Fruit fly (Drosophila melanogaster) whole organism, wandering third instar larva: ENCODE data around the gene Eip74EF.

Experiments
- Abd-B ChIP-seq: fragments of >200 bp; optimal IDR thresholded peaks from 2 replicates; lab custom pipeline; 2017; ENCODE audit warnings: missing biosample characterization, missing genetic modification characterization
- CG9705 ChIP-seq: fragments of 200-800 bp; sonication (Bioruptor generic); optimal IDR thresholded peaks from 2 replicates; lab custom pipeline; 2018; ENCODE audit warnings: missing biosample characterization, mild to moderate bottlenecking, missing genetic modification characterization
- CrebA ChIP-seq: fragments of 200-800 bp; sonication (Bioruptor generic); optimal IDR thresholded peaks from 2 replicates; lab custom pipeline; 2016; ENCODE audit warnings: missing biosample characterization, mild to moderate bottlenecking, missing genetic modification characterization, borderline replicate concordance
- Dif ChIP-seq: fragments of 200-275, 200-300 bp; sonication (Bioruptor generic); optimal IDR thresholded peaks from 2 replicates; lab custom pipeline; 2018; ENCODE audit warnings: missing biosample characterization, missing genetic modification characterization; ENCODE audit not compliant: partially characterized antibody
- GATAd ChIP-seq: sonication (Bioruptor generic); optimal IDR thresholded peaks from 2 replicates; lab custom pipeline; 2016; ENCODE audit warnings: missing biosample characterization, missing genetic modification characterization
- HLH106 ChIP-seq: fragments of 200-800 bp; optimal IDR thresholded peaks from 3 replicates; lab custom pipeline; 2019; ENCODE audit warnings: missing biosample characterization, mild to moderate bottlenecking, missing genetic modification characterization, moderate library complexity
- Hnf4 ChIP-seq: fragments of 200-800 bp; sonication (Bioruptor generic); optimal IDR thresholded peaks from 2 replicates; lab custom pipeline; 2016; ENCODE audit warnings: missing biosample characterization, mild to moderate bottlenecking, missing genetic modification characterization
- Jra ChIP-seq: sonication (Bioruptor generic); optimal IDR thresholded peaks from 2 replicates; lab custom pipeline; 2016; ENCODE audit warnings: missing biosample characterization, missing genetic modification characterization
- Myc ChIP-seq: fragments of >200 bp; optimal IDR thresholded peaks from 2 replicates; lab custom pipeline; 2017
- N ChIP-seq: fragments of >200 bp; optimal IDR thresholded peaks from 2 replicates; lab custom pipeline; 2018; ENCODE audit warnings: missing biosample characterization, missing external identifiers, missing genetic modification characterization
- Rel ChIP-seq, 2 experiments: fragments of 200-800 bp; sonication (Bioruptor generic) in 1 of 2; optimal IDR thresholded peaks; 2 replicates in 1 of 2; 3 replicates in 1 of 2; lab custom pipeline; 2016 to 2019; ENCODE audit warnings: mild to moderate bottlenecking in 2 of 2, missing biosample characterization in 2 of 2, missing genetic modification characterization in 2 of 2, moderate library complexity in 1 of 2
- Sp1 ChIP-seq: fragments of 200-800 bp; sonication (Bioruptor generic); optimal IDR thresholded peaks from 3 replicates; lab custom pipeline; 2019; ENCODE audit warnings: missing biosample characterization, mild to moderate bottlenecking, missing genetic modification characterization, moderate library complexity
- br ChIP-seq: fragments of 200-800 bp; sonication (Bioruptor generic); optimal IDR thresholded peaks from 2 replicates; lab custom pipeline; 2016; ENCODE audit warnings: missing biosample characterization, missing genetic modification characterization
- dl ChIP-seq, 2 experiments: fragments of 175-275, 200-275 bp in 1 of 2; fragments of 200-275 bp in 1 of 2; sonication (Bioruptor generic); optimal IDR thresholded peaks; lab custom pipeline; 2018; ENCODE audit warnings: mild to moderate bottlenecking in 2 of 2, missing biosample characterization in 2 of 2, missing genetic modification characterization in 2 of 2, moderate library complexity in 2 of 2; ENCODE audit not compliant: partially characterized antibody in 2 of 2, insufficient read depth in 1 of 2
- dmrt93B ChIP-seq: fragments of 200-800 bp; sonication (Bioruptor generic); optimal IDR thresholded peaks from 2 replicates; lab custom pipeline; 2018; ENCODE audit warnings: missing biosample characterization, mild to moderate bottlenecking, missing genetic modification characterization
- dsf ChIP-seq: sonication (Bioruptor generic); optimal IDR thresholded peaks from 2 replicates; lab custom pipeline; 2016; ENCODE audit warnings: missing biosample characterization, missing genetic modification characterization, borderline replicate concordance
- ey ChIP-seq: fragments of 200-800 bp; sonication (Bioruptor generic); optimal IDR thresholded peaks from 2 replicates; lab custom pipeline; 2016; ENCODE audit warnings: missing biosample characterization, missing genetic modification characterization
- foxo ChIP-seq, 2 experiments: fragments of 200-800 bp; sonication (Bioruptor generic); optimal IDR thresholded peaks; 2 replicates in 1 of 2; 3 replicates in 1 of 2; lab custom pipeline; 2016 to 2017; ENCODE audit warnings: missing biosample characterization in 2 of 2, missing genetic modification characterization in 2 of 2
- fru ChIP-seq: fragments of 200-800 bp; sonication (Bioruptor generic); optimal IDR thresholded peaks from 3 replicates; lab custom pipeline; 2016; ENCODE audit warnings: missing biosample characterization, mild to moderate bottlenecking, missing genetic modification characterization
- h ChIP-seq: fragments of 200-800 bp; sonication (Bioruptor generic); optimal IDR thresholded peaks from 3 replicates; lab custom pipeline; 2016; ENCODE audit warnings: missing biosample characterization, mild to moderate bottlenecking, missing genetic modification characterization
- jim ChIP-seq: fragments of 175-275, 200-325 bp; sonication (Bioruptor generic); optimal IDR thresholded peaks from 2 replicates; lab custom pipeline; 2016; ENCODE audit warnings: missing biosample characterization, mild to moderate bottlenecking, missing genetic modification characterization
- psq ChIP-seq: fragments of 200-800 bp; sonication (Bioruptor generic); optimal IDR thresholded peaks from 3 replicates; lab custom pipeline; 2017; ENCODE audit warnings: missing biosample characterization, mild to moderate bottlenecking, missing genetic modification characterization, moderate library complexity
- rgr ChIP-seq: fragments of 200-800 bp; sonication (Bioruptor generic); optimal IDR thresholded peaks from 3 replicates; lab custom pipeline; 2016; ENCODE audit warnings: missing biosample characterization, mild to moderate bottlenecking, missing genetic modification characterization
- sv ChIP-seq: fragments of 200-800 bp; sonication (Bioruptor generic); optimal IDR thresholded peaks from 3 replicates; lab custom pipeline; 2016; ENCODE audit warnings: missing biosample characterization, missing genetic modification characterization
- usp ChIP-seq: fragments of >200 bp; optimal IDR thresholded peaks from 2 replicates; lab custom pipeline; 2017; ENCODE audit warnings: missing biosample characterization, missing genetic modification characterization

The Eip74EF gene

DNA sequence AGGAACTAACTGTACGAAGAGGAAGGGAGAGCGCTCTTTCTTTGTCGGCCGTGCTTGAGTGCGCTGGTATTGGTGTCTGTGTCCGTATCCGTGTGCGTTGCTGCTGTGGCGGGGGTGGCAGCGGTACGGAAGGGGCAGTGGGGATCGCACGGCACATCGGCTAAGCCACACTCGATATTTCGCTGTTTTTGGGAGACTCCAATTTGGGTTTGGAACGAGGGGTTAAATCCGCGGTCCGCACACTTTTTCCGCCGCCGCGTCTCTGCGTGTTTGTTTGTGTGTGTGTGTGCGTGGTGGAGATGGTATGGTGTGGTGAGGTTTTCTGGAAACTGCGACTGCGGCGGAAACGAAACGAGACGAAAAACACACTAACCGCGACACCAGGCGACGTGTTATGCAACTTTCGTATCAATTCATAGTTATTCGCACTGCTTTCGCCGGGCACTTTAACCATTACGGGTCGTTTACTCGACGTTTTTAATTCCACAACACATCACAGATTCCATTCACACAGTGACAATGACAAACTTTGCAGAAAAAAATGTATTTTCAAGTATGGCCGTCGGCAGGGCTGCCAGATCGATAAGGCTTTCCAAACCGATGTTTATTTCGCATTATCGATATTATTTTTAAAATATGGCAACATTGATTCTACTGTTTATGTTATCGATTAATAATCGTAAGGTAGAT lies 61.8 kb downstream of the Eip74EF start, which contains the start of gene CycT:
CycT (minus strand) TSS at position 574 of the 690 bp plus-strand sequence.
- TF ChIP-seq dsf (GFP tag; lab: Kevin White, UChicago) (peak; percentile 14), Sp1 (GFP tag; lab: Kevin White, UChicago) (peak; percentile 68), GATAd (GFP tag; lab: Kevin White, UChicago) (no peak), dl (GFP tag; optimal IDR thresholded peaks at IDR 0.05; lab: Kevin White, UChicago; ENCODE audit: insufficient read depth in 1 of 2, partially characterized antibody in 2 of 2) (no peak), rgr (GFP tag; lab: Kevin White, UChicago) (peak; percentile 46), Myc (lab: Kevin White, UChicago) (peak; percentile 62), psq (GFP tag; lab: Kevin White, UChicago) (peak; percentile 30), foxo (GFP tag; optimal IDR thresholded peaks at IDR 0.05; lab: Kevin White, UChicago) (peak in 1 of 2 experiments; percentile 43), br (peak; percentile 24), N (GFP tag; lab: Kevin White, UChicago) (peak; percentile 43), Dif (GFP tag; lab: Kevin White, UChicago) (no peak), Jra (GFP tag; lab: Kevin White, UChicago) (peak; percentile 47), fru (no peak), Hnf4 (GFP tag; lab: Kevin White, UChicago) (peak; percentile 51), HLH106 (tag; lab: Kevin White, UChicago) (no peak)

DNA sequence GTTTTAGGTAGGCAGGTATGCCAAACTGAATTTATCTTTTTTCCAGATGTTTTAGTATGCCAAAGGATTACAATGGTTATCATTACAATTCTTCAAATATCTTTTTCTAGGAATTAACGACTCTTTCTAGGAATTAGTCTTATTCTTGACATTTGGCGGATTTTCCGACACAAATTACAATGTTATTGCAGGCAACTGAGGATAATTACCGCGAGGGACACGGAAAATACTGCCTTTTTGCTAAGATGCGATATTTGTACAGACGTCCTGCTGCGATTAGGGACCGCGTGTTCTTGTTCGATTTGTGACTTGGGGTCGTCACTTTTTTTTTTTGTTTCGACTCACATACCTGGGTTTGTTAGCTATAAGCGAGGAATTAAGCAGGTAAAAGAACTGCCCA lies 63.3 kb downstream of the Eip74EF start:
- no peak for TF ChIP-seq CrebA (GFP tag; lab: Kevin White, UChicago)
- TF ChIP-seq h (GFP tag; lab: Kevin White, UChicago) = no peak
- no peak for TF ChIP-seq Rel (GFP tag; optimal IDR thresholded peaks at IDR 0.05; lab: Kevin White, UChicago)
- no peak for TF ChIP-seq Rel (tag; optimal IDR thresholded peaks at IDR 0.05; lab: Kevin White, UChicago)
- TF ChIP-seq foxo (GFP tag; optimal IDR thresholded peaks at IDR 0.05; lab: Kevin White, UChicago) = no peak
- TF ChIP-seq CG9705 (GFP tag; lab: Kevin White, UChicago) = no peak
- no peak for TF ChIP-seq br
- no peak for TF ChIP-seq HLH106 (tag; lab: Kevin White, UChicago)
- no peak for TF ChIP-seq ey
- no peak for TF ChIP-seq dmrt93B (GFP tag; lab: Kevin White, UChicago)
- no peak for TF ChIP-seq Abd-B (GFP tag; lab: Kevin White, UChicago)
- TF ChIP-seq rgr (GFP tag; lab: Kevin White, UChicago) = no peak
- no peak for TF ChIP-seq Dif (GFP tag; lab: Kevin White, UChicago)

DNA sequence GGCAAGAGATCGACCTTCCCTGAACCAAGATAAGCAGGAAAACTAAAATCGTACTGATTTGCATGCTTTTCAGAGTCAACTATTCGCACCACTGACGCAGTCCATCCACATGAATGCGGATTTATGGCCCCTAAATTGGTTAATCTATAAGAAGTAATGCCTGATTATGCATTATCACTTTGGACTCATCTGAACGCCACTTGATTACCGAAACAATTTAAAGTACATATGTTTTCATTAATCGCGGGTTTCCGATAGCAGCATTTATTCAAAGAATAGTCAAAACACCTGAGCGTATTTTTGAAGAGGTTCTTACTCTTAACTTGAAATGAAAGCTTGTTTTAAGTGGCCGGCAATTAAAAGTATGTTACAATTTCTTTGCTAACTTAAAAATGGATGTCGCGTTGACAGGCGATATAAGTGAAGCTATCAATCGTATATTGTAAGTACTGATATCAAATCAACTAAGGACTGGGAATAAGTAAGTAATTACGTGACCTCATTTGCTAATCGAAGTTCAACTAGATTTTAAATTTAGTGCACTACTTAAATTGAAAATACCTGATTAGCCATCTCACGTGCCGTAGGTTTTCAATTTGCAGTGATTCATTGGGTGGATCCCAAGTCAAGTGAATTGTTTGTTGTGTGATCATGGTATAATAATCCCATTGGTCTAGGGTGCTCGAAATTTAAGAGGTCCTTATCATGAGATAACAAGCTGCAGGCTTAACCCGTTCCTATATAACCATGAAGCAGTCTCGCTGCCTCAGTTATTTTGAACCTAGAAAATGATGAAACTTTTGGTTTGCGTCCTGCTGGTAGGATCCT lies 69.9 kb downstream of the Eip74EF start, which contains the start of the genes Jon74E and CG7542:
Jon74E (minus strand) TSS at position 79 of the 828 bp plus-strand sequence.
CG7542 (plus strand) TSS at position 778 of the 828 bp plus-strand sequence.
- no peak for TF ChIP-seq usp (GFP tag; lab: Kevin White, UChicago)
- no peak for TF ChIP-seq HLH106 (tag; lab: Kevin White, UChicago)
- TF ChIP-seq sv (GFP tag; lab: Kevin White, UChicago) = no peak
- TF ChIP-seq dsf (GFP tag; lab: Kevin White, UChicago) = no peak
- no peak for TF ChIP-seq jim (GFP tag; lab: Kevin White, UChicago)

DNA sequence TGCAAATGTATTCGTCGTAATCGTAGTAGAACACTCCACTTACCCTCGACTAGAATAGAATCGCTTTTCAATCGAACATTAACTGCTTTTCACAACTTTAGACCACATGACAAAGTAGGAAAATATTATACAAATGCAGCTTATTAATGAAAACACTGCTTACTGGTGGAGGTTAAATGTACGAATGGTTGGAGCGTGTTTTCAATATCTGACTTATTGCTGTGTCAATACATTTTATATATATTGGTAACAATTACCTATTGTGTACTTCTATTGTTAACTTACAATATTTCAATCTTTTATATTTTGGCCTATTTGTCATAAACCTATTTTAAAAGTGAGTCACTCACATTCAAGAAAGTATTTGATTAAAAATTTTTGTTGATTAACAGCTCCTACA lies 79.1 kb downstream of the Eip74EF start:
- TF ChIP-seq Rel (GFP tag; optimal IDR thresholded peaks at IDR 0.05; lab: Kevin White, UChicago) (no peak), Rel (tag; optimal IDR thresholded peaks at IDR 0.05; lab: Kevin White, UChicago) (no peak), sv (GFP tag; lab: Kevin White, UChicago) (no peak)

- TF ChIP-seq Rel (GFP tag; optimal IDR thresholded peaks at IDR 0.05; lab: Kevin White, UChicago) = no peak
- TF ChIP-seq Rel (tag; optimal IDR thresholded peaks at IDR 0.05; lab: Kevin White, UChicago) = peak; percentile 72
- TF ChIP-seq CG9705 (GFP tag; lab: Kevin White, UChicago) = no peak
- TF ChIP-seq, all 38 proteins: peak for 1
Measured at dm6 chr3L:17538907-17539306, 80.2 kb downstream of the Eip74EF start.
